In genomic region chr3R:15291551-15292223, dm6 we compare ENCODE assay signal across 1 fruit fly cellular context.
TF ChIP-seq lines count a peak whose summit lies in the region.

No protein-coding gene starts in this region.

TF ChIP-seq in whole organism, embryonic, 481 proteins besides CTCF, POLR2A, EP300 and RAD21 (continued from another document):
- no peak for TF ChIP-seq NK7.1 (GFP tag; optimal IDR thresholded peaks at IDR 0.05; lab: Kevin White, UChicago)
